Worm (Caenorhabditis elegans): Measurements from ENCODE around the gene K08C7.4.
"Not testable (repeated sequence)": the region's sequence is repeated elsewhere in the genome, so short reads cannot be mapped to it uniquely, and the experiment has no call there.

Gene K08C7.4

ce11 chrIV:10661760-10662159, 18.5 kb downstream of the K08C7.4 start, which contains the start of gene fmo-1:
TSS of gene fmo-1 (plus strand) at chrIV:10661857.
- no peak for TF ChIP-seq ceh-83 (GFP tag; optimal IDR thresholded peaks at IDR 0.05)

- TF ChIP-seq nhr-2 (tag; optimal IDR thresholded peaks at IDR 0.05) (no peak), elt-1 (tag; optimal IDR thresholded peaks at IDR 0.05; ENCODE audit: borderline replicate concordance, insufficient read depth) (no peak), ces-1 (GFP tag; optimal IDR thresholded peaks at IDR 0.05) (no peak), mls-2 (tag; optimal IDR thresholded peaks at IDR 0.05) (no peak), tbx-8 (GFP tag; optimal IDR thresholded peaks at IDR 0.05) (no peak), ceh-39 (tag; optimal IDR thresholded peaks at IDR 0.05) (no peak), drap-1 (GFP tag; optimal IDR thresholded peaks at IDR 0.05) (no peak), unc-39 (tag; optimal IDR thresholded peaks at IDR 0.05) (no peak), bed-3 (GFP tag; optimal IDR thresholded peaks at IDR 0.05) (no peak), M03D4.4 (tag; optimal IDR thresholded peaks at IDR 0.05) (no peak), lin-32 (GFP tag; optimal IDR thresholded peaks at IDR 0.05) (no peak), unc-120 (tag; optimal IDR thresholded peaks at IDR 0.05; ENCODE audit: poor library complexity, severe bottlenecking) (no peak), ceh-43 (GFP tag; optimal IDR thresholded peaks at IDR 0.05) (no peak), mep-1 (tag; optimal IDR thresholded peaks at IDR 0.05) (no peak), nhr-28 (tag; optimal IDR thresholded peaks at IDR 0.05) (no peak), nhr-237 (tag; optimal IDR thresholded peaks at IDR 0.05) (no peak)
These were observed 19.2 kb downstream of the K08C7.4 start for ce11 chrIV:10661072-10661471.

- TF ChIP-seq M03D4.4 (tag; optimal IDR thresholded peaks at IDR 0.05) (no peak), elt-3 (tag; optimal IDR thresholded peaks at IDR 0.05) (no peak)
These were observed 23.4 kb downstream of the K08C7.4 start, which contains the start of gene K08C7.1 for ce11 chrIV:10656770-10657323. TSS of gene K08C7.1 (plus strand) at chrIV:10656812.

ce11 chrIV:10654047-10654446, 26.2 kb downstream of the K08C7.4 start, which contains the start of gene glb-19:
TSS of gene glb-19 (minus strand) at chrIV:10654147.
- TF ChIP-seq tbx-8 (GFP tag; optimal IDR thresholded peaks at IDR 0.05); mls-2 (tag; optimal IDR thresholded peaks at IDR 0.05); flh-1 (GFP tag; optimal IDR thresholded peaks at IDR 0.05): not testable (repeated sequence)

- TF ChIP-seq lin-32 (GFP tag; optimal IDR thresholded peaks at IDR 0.05) (no peak), blmp-1 (tag; optimal IDR thresholded peaks at IDR 0.05) (no peak), unc-39 (tag; optimal IDR thresholded peaks at IDR 0.05) (no peak), mls-2 (tag; optimal IDR thresholded peaks at IDR 0.05) (no peak), bed-3 (GFP tag; optimal IDR thresholded peaks at IDR 0.05) (no peak), elt-1 (tag; optimal IDR thresholded peaks at IDR 0.05; ENCODE audit: borderline replicate concordance, insufficient read depth) (no peak)
These were observed 41.3 kb downstream of the K08C7.4 start, which contains the start of gene F56C4.2 for ce11 chrIV:10638977-10639376. TSS of gene F56C4.2 (plus strand) at chrIV:10639277.

ce11 chrIV:10636649-10637048, 43.6 kb downstream of the K08C7.4 start, which contains the start of gene F56C4.1:
TSS of gene F56C4.1 (plus strand) at chrIV:10636949.
- TF ChIP-seq mab-5 (tag; optimal IDR thresholded peaks at IDR 0.05) (no peak), unc-62 (GFP tag; optimal IDR thresholded peaks at IDR 0.05) (no peak), nhr-2 (tag; optimal IDR thresholded peaks at IDR 0.05) (no peak), mep-1 (tag; optimal IDR thresholded peaks at IDR 0.05) (no peak)

ce11 chrIV:10630953-10631554, 49.2 kb downstream of the K08C7.4 start, which contains the start of gene F56C4.4:
TSS of gene F56C4.4 (minus strand) at chrIV:10631267.
- no peak for TF ChIP-seq zip-8 (tag; optimal IDR thresholded peaks at IDR 0.05)
- TF ChIP-seq ztf-11 (tag; optimal IDR thresholded peaks at IDR 0.05) = no peak
- TF ChIP-seq sptf-1 (tag; optimal IDR thresholded peaks at IDR 0.05) = no peak
- TF ChIP-seq unc-39 (tag; optimal IDR thresholded peaks at IDR 0.05) = no peak
- TF ChIP-seq lin-32 (GFP tag; optimal IDR thresholded peaks at IDR 0.05) = no peak
- no peak for TF ChIP-seq blmp-1 (tag; optimal IDR thresholded peaks at IDR 0.05)
- no peak for TF ChIP-seq cnd-1 (tag; optimal IDR thresholded peaks at IDR 0.05)
- no peak for TF ChIP-seq ham-2 (GFP tag; optimal IDR thresholded peaks at IDR 0.05)
- no peak for TF ChIP-seq unc-120 (tag; optimal IDR thresholded peaks at IDR 0.05; ENCODE audit: poor library complexity, severe bottlenecking)
- TF ChIP-seq unc-62 (GFP tag; optimal IDR thresholded peaks at IDR 0.05) = no peak
- TF ChIP-seq flh-1 (GFP tag; optimal IDR thresholded peaks at IDR 0.05) = no peak
- TF ChIP-seq bed-3 (GFP tag; optimal IDR thresholded peaks at IDR 0.05) = no peak
- no peak for TF ChIP-seq nhr-2 (tag; optimal IDR thresholded peaks at IDR 0.05)
- no peak for TF ChIP-seq M03D4.4 (tag; optimal IDR thresholded peaks at IDR 0.05)
- no peak for TF ChIP-seq ceh-83 (GFP tag; optimal IDR thresholded peaks at IDR 0.05)
- no peak for TF ChIP-seq elt-1 (tag; optimal IDR thresholded peaks at IDR 0.05; ENCODE audit: borderline replicate concordance, insufficient read depth)
- TF ChIP-seq nhr-28 (tag; optimal IDR thresholded peaks at IDR 0.05) = no peak

Data from whole organism, mixed stage, embryonic.